Fruit fly (Drosophila melanogaster): ENCODE measurements around the gene CG32119.

Gene CG32119

dm6 chr3L:13237056-13237455 is 11.4 kb downstream of the CG32119 start (continued):
- TF ChIP-seq ind (GFP tag; optimal IDR thresholded peaks at IDR 0.05) (peak; percentile 5), vnd (GFP tag; IDR thresholded peaks at IDR 0.05; ENCODE audit: partially characterized antibody) (no peak), CG4617 (GFP tag; optimal IDR thresholded peaks at IDR 0.05; ENCODE audit: borderline replicate concordance) (no peak), Tbp (GFP tag; optimal IDR thresholded peaks at IDR 0.05) (no peak), CG9797 (GFP tag; optimal IDR thresholded peaks at IDR 0.05) (no peak), CG10274 (GFP tag; optimal IDR thresholded peaks at IDR 0.05) (no peak), grn (GFP tag; optimal IDR thresholded peaks at IDR 0.05) (no peak), CG34422 (GFP tag; IDR thresholded peaks at IDR 0.05) (no peak), Eip74EF (GFP tag; optimal IDR thresholded peaks at IDR 0.05) (peak in 1 of 2 experiments; percentile 36), phol (tag; optimal IDR thresholded peaks at IDR 0.05) (peak; percentile 42), shn (GFP tag; optimal IDR thresholded peaks at IDR 0.05) (no peak), CG8281 (tag; optimal IDR thresholded peaks at IDR 0.05) (no peak), dati (GFP tag; IDR thresholded peaks at IDR 0.05) (no peak), CG3838 (GFP tag; optimal IDR thresholded peaks at IDR 0.05) (no peak), Kr (GFP tag; optimal IDR thresholded peaks at IDR 0.05) (no peak), CG11695 (GFP tag; IDR thresholded peaks at IDR 0.05) (peak; percentile 85), E2f2 (GFP tag; IDR thresholded peaks at IDR 0.05) (no peak), pros (GFP tag; optimal IDR thresholded peaks at IDR 0.05) (no peak), mld (GFP tag; IDR thresholded peaks at IDR 0.05; ENCODE audit: partially characterized antibody) (no peak), fu2 (GFP tag; optimal IDR thresholded peaks at IDR 0.05) (no peak), zf30C (GFP tag; optimal IDR thresholded peaks at IDR 0.05) (no peak), Xbp1 (GFP tag; optimal IDR thresholded peaks at IDR 0.05) (no peak), CG10565 (GFP tag; optimal IDR thresholded peaks at IDR 0.05) (no peak), da (GFP tag; optimal IDR thresholded peaks at IDR 0.05) (no peak), CG12942 (GFP tag; optimal IDR thresholded peaks at IDR 0.05) (no peak), D19A (tag; optimal IDR thresholded peaks at IDR 0.05) (peak; percentile 52), Atf3 (GFP tag; optimal IDR thresholded peaks at IDR 0.05) (no peak), CG11247 (GFP tag; IDR thresholded peaks at IDR 0.05) (no peak), CG43689 (GFP tag; IDR thresholded peaks at IDR 0.05) (no peak), CG6683 (GFP tag; optimal IDR thresholded peaks at IDR 0.05) (no peak), Scr (GFP tag; IDR thresholded peaks at IDR 0.05; ENCODE audit: partially characterized antibody) (no peak), onecut (GFP tag; IDR thresholded peaks at IDR 0.05) (no peak), Fer3 (tag; optimal IDR thresholded peaks at IDR 0.05) (no peak), Stat92E (GFP tag; optimal IDR thresholded peaks at IDR 0.05) (no peak), CG8478 (optimal IDR thresholded peaks at IDR 0.05) (no peak), CG14050 (GFP tag; IDR thresholded peaks at IDR 0.05) (0 out of 3 replicates have a peak, but pooled peaks have one; percentile 8), Gug (GFP tag; IDR thresholded peaks at IDR 0.05) (no peak), CG9215 (GFP tag; IDR thresholded peaks at IDR 0.05) (no peak), oc (tag; optimal IDR thresholded peaks at IDR 0.05) (no peak), Neu2 (GFP tag; optimal IDR thresholded peaks at IDR 0.05; ENCODE audit: borderline replicate concordance) (no peak), NC2β (GFP tag; optimal IDR thresholded peaks at IDR 0.05) (no peak), Bgb (GFP tag; IDR thresholded peaks at IDR 0.05; ENCODE audit: partially characterized antibody) (no peak), CG3281 (GFP tag; optimal IDR thresholded peaks at IDR 0.05) (no peak), gcm (GFP tag; optimal IDR thresholded peaks at IDR 0.05) (no peak), CTCF (GFP tag; optimal IDR thresholded peaks at IDR 0.05) (no peak), gt (GFP tag; IDR thresholded peaks at IDR 0.05) (no peak), CG10462 (GFP tag; optimal IDR thresholded peaks at IDR 0.05) (no peak), abd-A (tag; optimal IDR thresholded peaks at IDR 0.05) (no peak), CG17612 (GFP tag; IDR thresholded peaks at IDR 0.05) (no peak), CG8359 (GFP tag; optimal IDR thresholded peaks at IDR 0.05; ENCODE audit: borderline replicate concordance) (no peak), CG7987 (GFP tag; optimal IDR thresholded peaks at IDR 0.05) (no peak), CG10431 (GFP tag; optimal IDR thresholded peaks at IDR 0.05) (no peak)

Measured in whole organism, embryonic.